Fruit fly (Drosophila melanogaster) whole organism, embryonic: ENCODE measurements around the gene RpL35.
A peak's percentile ranks its signal among the peaks of the same experiment; 100 is the strongest.

Source experiments
- CG10209 ChIP-seq: fragments of 200-800 bp; sonication (Bioruptor generic); optimal IDR thresholded peaks from 3 replicates; lab custom pipeline; 2017; ENCODE audit warnings: missing biosample characterization, mild to moderate bottlenecking, missing genetic modification characterization, missing genetic modification reagents
- CG10543 ChIP-seq: fragments of 200-800 bp; sonication (Bioruptor generic); optimal IDR thresholded peaks from 3 replicates; lab custom pipeline; 2017; ENCODE audit warnings: missing biosample characterization, mild to moderate bottlenecking, missing genetic modification characterization, moderate library complexity
- CG1233 ChIP-seq: fragments of 200-800 bp; sonication (Bioruptor generic); optimal IDR thresholded peaks from 4 replicates; lab custom pipeline; 2018; ENCODE audit warnings: missing biosample characterization, mild to moderate bottlenecking, missing genetic modification characterization
- CG13424 ChIP-seq: fragments of 200-800 bp; sonication (Bioruptor generic); optimal IDR thresholded peaks from 2 replicates; lab custom pipeline; 2019; ENCODE audit warnings: missing biosample characterization, mild to moderate bottlenecking, missing genetic modification characterization, moderate library complexity
- CG14050 ChIP-seq: fragments of 200-800 bp; sonication (Bioruptor generic); IDR thresholded peaks from 3 replicates; pipeline ENCODE4 v1.3.6; 2022; ENCODE audit warnings: missing biosample characterization, missing genetic modification characterization
- CG14710 ChIP-seq: fragments of 200-800 bp; sonication (Bioruptor generic); optimal IDR thresholded peaks from 3 replicates; lab custom pipeline; 2019; ENCODE audit warnings: missing biosample characterization, mild to moderate bottlenecking, missing genetic modification characterization, moderate library complexity
- CG15011 ChIP-seq: fragments of 200-800 bp; sonication (Bioruptor generic); optimal IDR thresholded peaks from 3 replicates; lab custom pipeline; 2018; ENCODE audit warnings: missing biosample characterization, mild to moderate bottlenecking, missing genetic modification characterization
- CG18764 ChIP-seq: fragments of 200-800 bp; sonication (Bioruptor generic); optimal IDR thresholded peaks from 3 replicates; lab custom pipeline; 2016; ENCODE audit warnings: missing biosample characterization, missing genetic modification characterization
- CG2712 ChIP-seq: fragments of 200-800 bp; optimal IDR thresholded peaks from 3 replicates; lab custom pipeline; 2019; ENCODE audit warnings: missing biosample characterization, mild to moderate bottlenecking, missing genetic modification characterization, moderate library complexity
- CG6654 ChIP-seq: fragments of 200-800 bp; sonication (Bioruptor generic); optimal IDR thresholded peaks from 2 replicates; lab custom pipeline; 2017; ENCODE audit warnings: missing biosample characterization, mild to moderate bottlenecking, missing genetic modification characterization
- CG6683 ChIP-seq: fragments of 200-800 bp; sonication (Bioruptor generic); optimal IDR thresholded peaks from 2 replicates; lab custom pipeline; 2017; ENCODE audit warnings: missing biosample characterization, mild to moderate bottlenecking, missing genetic modification characterization, missing genetic modification reagents
- CG9797 ChIP-seq: fragments of 200-800 bp; sonication (Bioruptor generic); optimal IDR thresholded peaks from 3 replicates; lab custom pipeline; 2018; ENCODE audit warnings: missing biosample characterization, mild to moderate bottlenecking, missing genetic modification characterization
- D ChIP-seq, 2 experiments: fragments of 200-800 bp in 1 of 2; fragments of >200 bp in 1 of 2; sonication (Bioruptor generic) in 1 of 2; optimal IDR thresholded peaks; 2 replicates in 1 of 2; 3 replicates in 1 of 2; lab custom pipeline; 2017; ENCODE audit warnings: mild to moderate bottlenecking in 1 of 2, missing biosample characterization in 1 of 2, missing genetic modification characterization in 1 of 2, missing genetic modification reagents in 1 of 2
- Doc2 ChIP-seq: fragments of 200-800 bp; sonication (Bioruptor generic); IDR thresholded peaks from 2 replicates; pipeline ENCODE4 v1.3.6; 2022; ENCODE audit warnings: missing biosample characterization, missing genetic modification characterization
- HHEX ChIP-seq: fragments of 200-800 bp; sonication (Bioruptor generic); optimal IDR thresholded peaks from 3 replicates; lab custom pipeline; 2017; ENCODE audit warnings: missing biosample characterization, mild to moderate bottlenecking, missing genetic modification characterization, missing genetic modification reagents
- HmgD ChIP-seq: fragments of 200-800 bp; sonication (Bioruptor generic); optimal IDR thresholded peaks from 3 replicates; lab custom pipeline; 2016; ENCODE audit warnings: missing biosample characterization, missing genetic modification characterization
- Hsf ChIP-seq: fragments of 200-800 bp; sonication (Bioruptor generic); optimal IDR thresholded peaks from 3 replicates; lab custom pipeline; 2016; ENCODE audit warnings: missing biosample characterization, missing genetic modification characterization
- Kr ChIP-seq: fragments of 200-800 bp; sonication (Bioruptor generic); optimal IDR thresholded peaks from 2 replicates; lab custom pipeline; 2017; ENCODE audit warnings: missing biosample characterization, mild to moderate bottlenecking, missing genetic modification characterization
- MTF-1 ChIP-seq: fragments of 200-800 bp; sonication (Bioruptor generic); optimal IDR thresholded peaks from 2 replicates; lab custom pipeline; 2018; ENCODE audit warnings: missing biosample characterization, mild to moderate bottlenecking, missing genetic modification characterization, borderline replicate concordance
- Max ChIP-seq: fragments of 200-800 bp; sonication (Bioruptor generic); optimal IDR thresholded peaks from 2 replicates; lab custom pipeline; 2016; ENCODE audit warnings: missing biosample characterization, mild to moderate bottlenecking, missing genetic modification characterization
- Med ChIP-seq: fragments of 200-800 bp; sonication (Bioruptor generic); peaks from one replicate; lab custom pipeline; 2016; ENCODE audit warnings: missing biosample characterization, missing genetic modification characterization, mild to moderate bottlenecking, inconsistent platforms, moderate library complexity
- NC2β ChIP-seq: fragments of 200-800 bp; sonication (Bioruptor generic); optimal IDR thresholded peaks from 2 replicates; lab custom pipeline; 2016; ENCODE audit warnings: missing biosample characterization, missing genetic modification characterization
- Nf-YC ChIP-seq: fragments of 200-800 bp; optimal IDR thresholded peaks from 3 replicates; lab custom pipeline; 2019; ENCODE audit warnings: missing biosample characterization, mild to moderate bottlenecking, missing genetic modification characterization, moderate library complexity
- NfI ChIP-seq: fragments of 200-800 bp; sonication (Bioruptor generic); optimal IDR thresholded peaks from 3 replicates; lab custom pipeline; 2018; ENCODE audit warnings: missing biosample characterization, mild to moderate bottlenecking, missing genetic modification characterization, moderate library complexity
- Opbp ChIP-seq: fragments of 200-800 bp; sonication (Bioruptor generic); IDR thresholded peaks from 3 replicates; pipeline ENCODE4 v1.3.6; 2022; ENCODE audit warnings: missing biosample characterization, missing genetic modification characterization; ENCODE audit not compliant: partially characterized antibody
- Sin3A ChIP-seq: fragments of >200 bp; optimal IDR thresholded peaks from 2 replicates; lab custom pipeline; 2018
- Spps ChIP-seq: fragments of 200-800 bp; sonication (Bioruptor generic); optimal IDR thresholded peaks from 2 replicates; lab custom pipeline; 2018; ENCODE audit warnings: missing biosample characterization, mild to moderate bottlenecking, missing genetic modification characterization
- ash1 ChIP-seq: fragments of 200-800 bp; sonication (Bioruptor generic); optimal IDR thresholded peaks from 2 replicates; lab custom pipeline; 2018; ENCODE audit warnings: missing biosample characterization, mild to moderate bottlenecking, missing genetic modification characterization
- bsh ChIP-seq, 2 experiments: fragments of 200-800 bp; sonication (Bioruptor generic); optimal IDR thresholded peaks; 2 replicates each; lab custom pipeline; 2017 to 2018; ENCODE audit warnings: mild to moderate bottlenecking in 2 of 2, missing biosample characterization in 2 of 2, missing genetic modification characterization in 2 of 2, moderate library complexity in 1 of 2
- da ChIP-seq: fragments of 200-800 bp; sonication (Bioruptor generic); optimal IDR thresholded peaks from 2 replicates; lab custom pipeline; 2016; ENCODE audit warnings: missing biosample characterization, missing genetic modification characterization
- emc ChIP-seq: fragments of 200-800 bp; sonication (Bioruptor generic); optimal IDR thresholded peaks from 2 replicates; lab custom pipeline; 2016; ENCODE audit warnings: missing biosample characterization, missing genetic modification characterization
- en ChIP-seq: fragments of 200-800 bp; sonication (Bioruptor generic); optimal IDR thresholded peaks from 2 replicates; lab custom pipeline; 2016; ENCODE audit warnings: missing biosample characterization, missing genetic modification characterization
- esg ChIP-seq: fragments of 200-800 bp; sonication (Bioruptor generic); conservative IDR thresholded peaks from 2 replicates; pipeline ENCODE4 v1.3.6; 2022; ENCODE audit warnings: missing biosample characterization, missing genetic modification characterization
- eyg ChIP-seq: fragments of 200-800 bp; sonication (Bioruptor generic); optimal IDR thresholded peaks from 3 replicates; lab custom pipeline; 2016; ENCODE audit warnings: missing biosample characterization, missing genetic modification characterization
- fd64A ChIP-seq: fragments of 200-800 bp; sonication (Bioruptor generic); optimal IDR thresholded peaks from 3 replicates; lab custom pipeline; 2018; ENCODE audit warnings: missing biosample characterization, mild to moderate bottlenecking, missing genetic modification characterization
- gce ChIP-seq: fragments of 200-800 bp; sonication (Bioruptor generic); IDR thresholded peaks from 3 replicates; pipeline ENCODE4 v1.3.6; 2022; ENCODE audit warnings: missing biosample characterization, missing genetic modification characterization
- grau ChIP-seq: fragments of 200-800 bp; optimal IDR thresholded peaks from 3 replicates; lab custom pipeline; 2019; ENCODE audit warnings: missing biosample characterization, mild to moderate bottlenecking, missing genetic modification characterization, moderate library complexity
- grn ChIP-seq: fragments of 200-800 bp; sonication (Bioruptor generic); optimal IDR thresholded peaks from 3 replicates; lab custom pipeline; 2017; ENCODE audit warnings: missing biosample characterization, missing genetic modification characterization
- hb ChIP-seq: fragments of 200-800 bp; sonication (Bioruptor generic); IDR thresholded peaks from 3 replicates; pipeline ENCODE4 v1.3.6; 2022; ENCODE audit warnings: missing biosample characterization, missing genetic modification characterization; ENCODE audit not compliant: partially characterized antibody
- inv ChIP-seq: fragments of 200-800 bp; sonication (Bioruptor generic); IDR thresholded peaks from 2 replicates; pipeline ENCODE4 v1.3.6; 2022; ENCODE audit warnings: missing biosample characterization, missing genetic modification characterization; ENCODE audit not compliant: partially characterized antibody
- psq ChIP-seq: fragments of 200-800 bp; sonication (Bioruptor generic); optimal IDR thresholded peaks from 2 replicates; lab custom pipeline; 2017; ENCODE audit warnings: missing biosample characterization, missing genetic modification characterization
- repo ChIP-seq: fragments of 200-800 bp; sonication (Bioruptor generic); optimal IDR thresholded peaks from 2 replicates; lab custom pipeline; 2016; ENCODE audit warnings: missing biosample characterization, missing genetic modification characterization
- ro ChIP-seq: fragments of 200-800 bp; sonication (Bioruptor generic); IDR thresholded peaks from 2 replicates; pipeline ENCODE4 v1.3.6; 2022; ENCODE audit warnings: missing biosample characterization, missing genetic modification characterization
- salm ChIP-seq: fragments of 200-800 bp; sonication (Bioruptor generic); optimal IDR thresholded peaks from 2 replicates; lab custom pipeline; 2018; ENCODE audit warnings: missing biosample characterization, mild to moderate bottlenecking, missing genetic modification characterization
- shn ChIP-seq: fragments of 200-800 bp; sonication (Bioruptor generic); optimal IDR thresholded peaks from 3 replicates; lab custom pipeline; 2016; ENCODE audit warnings: missing biosample characterization, missing genetic modification characterization
- sisA ChIP-seq: fragments of 200-800 bp; sonication (Bioruptor generic); IDR thresholded peaks from 2 replicates; pipeline ENCODE4 v1.3.6; 2022; ENCODE audit warnings: missing biosample characterization, missing genetic modification characterization
- sna ChIP-seq: fragments of 200-800 bp; sonication (Bioruptor generic); IDR thresholded peaks from 2 replicates; pipeline ENCODE4 v1.3.6; 2022; ENCODE audit warnings: missing biosample characterization, missing genetic modification characterization; ENCODE audit not compliant: partially characterized antibody
- stwl ChIP-seq: fragments of 200-800 bp; sonication (Bioruptor generic); optimal IDR thresholded peaks from 3 replicates; lab custom pipeline; 2018; ENCODE audit warnings: missing biosample characterization, mild to moderate bottlenecking, missing genetic modification characterization, moderate library complexity
- tup ChIP-seq: fragments of 200-800 bp; sonication (Bioruptor generic); optimal IDR thresholded peaks from 2 replicates; lab custom pipeline; 2016; ENCODE audit warnings: missing biosample characterization, mild to moderate bottlenecking, missing genetic modification characterization, moderate library complexity
- unpg ChIP-seq: fragments of 200-800 bp; sonication (Bioruptor generic); optimal IDR thresholded peaks from 3 replicates; lab custom pipeline; 2018; ENCODE audit warnings: missing biosample characterization, mild to moderate bottlenecking, missing genetic modification characterization, moderate library complexity

RpL35 gene

DNA sequence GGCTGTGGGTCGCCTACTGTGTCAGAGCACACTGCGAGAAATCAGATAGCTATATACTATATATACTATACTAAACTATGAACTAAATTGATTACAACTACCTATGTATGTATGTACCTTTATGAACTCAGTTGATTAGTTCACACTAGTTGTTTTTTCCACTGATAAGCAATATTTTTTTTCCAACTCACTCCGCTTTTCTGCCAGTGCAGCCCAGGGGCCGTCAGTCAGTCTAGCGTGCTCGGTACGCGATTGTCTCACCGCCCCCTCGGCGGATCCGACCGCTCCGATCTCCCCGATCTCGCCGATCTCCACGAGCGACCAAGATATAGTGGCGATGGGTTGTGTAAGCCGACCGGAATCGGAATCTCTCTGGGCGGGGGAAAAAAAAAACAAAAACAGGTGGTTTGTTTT is 33.7 kb downstream of the RpL35 start:
- no peak for TF ChIP-seq psq
- TF ChIP-seq eyg (GFP tag; lab: Kevin White, UChicago), result peak; percentile 23
- TF ChIP-seq inv (GFP tag; lab: Robert Waterston, UW), result no peak
- peak; percentile 84 for TF ChIP-seq CG2712 (tag; lab: Kevin White, UChicago)
- TF ChIP-seq ro (GFP tag; lab: Robert Waterston, UW), result peak; percentile 80
- TF ChIP-seq CG13424 (tag; lab: Kevin White, UChicago), result peak; percentile 79
- TF ChIP-seq tup (GFP tag; lab: Kevin White, UChicago), result peak; percentile 65
- TF ChIP-seq ash1 (GFP tag; lab: Kevin White, UChicago), result peak; percentile 5
- TF ChIP-seq Spps, result no peak
- TF ChIP-seq NfI (GFP tag; lab: Kevin White, UChicago), result peak; percentile 67
- TF ChIP-seq unpg (GFP tag; lab: Kevin White, UChicago), result peak; percentile 86
- peak; percentile 68 for TF ChIP-seq Hsf (GFP tag; lab: Kevin White, UChicago)
- no peak for TF ChIP-seq Kr (GFP tag; lab: Kevin White, UChicago)
- no peak for TF ChIP-seq stwl
- peak; percentile 47 for TF ChIP-seq emc (GFP tag; lab: Kevin White, UChicago)
- no peak for TF ChIP-seq sna (GFP tag; lab: Robert Waterston, UW)
- peak; percentile 77 for TF ChIP-seq CG10209 (GFP tag; lab: Kevin White, UChicago)
- peak; percentile 81 for TF ChIP-seq grau (tag; lab: Kevin White, UChicago)
- TF ChIP-seq esg, result peak; percentile 89
- TF ChIP-seq CG15011 (GFP tag; lab: Kevin White, UChicago), result peak; percentile 73
- peak; percentile 66 for TF ChIP-seq grn (GFP tag; lab: Kevin White, UChicago)
- TF ChIP-seq CG6654 (GFP tag; lab: Kevin White, UChicago), result peak; percentile 22
- peak; percentile 78 for TF ChIP-seq Doc2 (GFP tag; lab: Robert Waterston, UW)
- peak; percentile 42 for TF ChIP-seq repo (GFP tag; lab: Kevin White, UChicago)
- peak; percentile 62 for TF ChIP-seq shn (GFP tag; lab: Kevin White, UChicago)
- peak; percentile 87 for TF ChIP-seq gce (GFP tag; lab: Robert Waterston, UW)
- peak; percentile 75 for TF ChIP-seq Nf-YC (tag; lab: Kevin White, UChicago)
- TF ChIP-seq bsh (GFP tag; optimal IDR thresholded peaks at IDR 0.05; lab: Kevin White, UChicago), result peak in 1 of 2 experiments; percentile 61
- no peak for TF ChIP-seq D (optimal IDR thresholded peaks at IDR 0.05; lab: Kevin White, UChicago)
- peak; percentile 70 for TF ChIP-seq D (GFP tag; optimal IDR thresholded peaks at IDR 0.05; lab: Kevin White, UChicago)
- TF ChIP-seq CG1233, result peak; percentile 70
- TF ChIP-seq Max (GFP tag; lab: Kevin White, UChicago), result peak; percentile 73
- peak; percentile 97 for TF ChIP-seq Med (GFP tag; lab: Kevin White, UChicago)
- TF ChIP-seq hb, result no peak
- TF ChIP-seq HHEX, result peak; percentile 87
- TF ChIP-seq salm (tag; lab: Kevin White, UChicago), result peak; percentile 71
- TF ChIP-seq CG18764, result peak; percentile 58
- peak; percentile 89 for TF ChIP-seq CG10543
- TF ChIP-seq CG14050 (GFP tag; lab: Robert Waterston, UW), result peak; percentile 74
- TF ChIP-seq Sin3A (lab: Kevin White, UChicago), result no peak
- no peak for TF ChIP-seq CG9797
- TF ChIP-seq fd64A (GFP tag; lab: Kevin White, UChicago), result peak; percentile 47
- TF ChIP-seq sisA, result peak; percentile 87
- no peak for TF ChIP-seq en (GFP tag; lab: Kevin White, UChicago)
- TF ChIP-seq CG14710, result peak; percentile 48
- TF ChIP-seq Opbp (GFP tag; lab: Robert Waterston, UW), result no peak
- peak; percentile 34 for TF ChIP-seq MTF-1 (GFP tag; lab: Kevin White, UChicago)
- peak; percentile 11 for TF ChIP-seq NC2β (GFP tag; lab: Kevin White, UChicago)
- TF ChIP-seq da (GFP tag; lab: Kevin White, UChicago), result no peak
- no peak for TF ChIP-seq HmgD (GFP tag; lab: Kevin White, UChicago)
- peak; percentile 74 for TF ChIP-seq CG6683 (GFP tag; lab: Kevin White, UChicago)
